Fruit fly (Drosophila melanogaster): ENCODE measurements around the gene CG2202.

- TF ChIP-seq usp (GFP tag; optimal IDR thresholded peaks at IDR 0.05), result no peak
- no peak for TF ChIP-seq CG8478 (optimal IDR thresholded peaks at IDR 0.05)
- no peak for TF ChIP-seq pan (optimal IDR thresholded peaks at IDR 0.05)
- TF ChIP-seq EcR (GFP tag; optimal IDR thresholded peaks at IDR 0.05), result no peak
- no peak for TF ChIP-seq Dll (optimal IDR thresholded peaks at IDR 0.05)
Measured at dm6 chrX:10876451-10876850, 27.9 kb downstream of the CG2202 start.
